Worm (Caenorhabditis elegans) whole organism, midembryonic: ENCODE results near the gene D1044.7.

Experiments
- T22C8.4 ChIP-seq: fragments of 200-800 bp; sonication (Bioruptor generic); IDR thresholded peaks from 2 replicates; pipeline ENCODE4 v1.3.6; 2022; ENCODE audit warnings: missing genetic modification characterization, missing compliant biosample characterization
- cog-1 ChIP-seq: sonication (generic microtip); optimal IDR thresholded peaks from 2 replicates; lab custom pipeline; 2016; ENCODE audit warnings: missing genetic modification characterization, missing compliant biosample characterization
- flt-1 ChIP-seq: fragments of 200-800 bp; sonication (Bioruptor generic); IDR thresholded peaks from 2 replicates; pipeline ENCODE4 v1.3.6; 2022; ENCODE audit warnings: missing genetic modification characterization, missing compliant biosample characterization
- klf-2 ChIP-seq: fragments of 200-800 bp; sonication (Bioruptor generic); conservative IDR thresholded peaks from 2 replicates; pipeline ENCODE4 v1.3.6; 2022; ENCODE audit warnings: missing genetic modification reagents, missing genetic modification characterization, missing compliant biosample characterization
- med-1 ChIP-seq: sonication (generic microtip); optimal IDR thresholded peaks from 2 replicates; lab custom pipeline; 2017; ENCODE audit warnings: missing genetic modification characterization, mild to moderate bottlenecking, missing compliant biosample characterization, antibody characterized with exemption, missing genetic modification reagents; ENCODE audit not compliant: insufficient read depth
- ref-1 ChIP-seq: fragments of 200-800 bp; sonication (Bioruptor generic); conservative IDR thresholded peaks from 2 replicates; pipeline ENCODE4 v1.3.6; 2022; ENCODE audit warnings: missing genetic modification reagents, missing genetic modification characterization, missing compliant biosample characterization
- tab-1 ChIP-seq: fragments of 200-800 bp; sonication (Bioruptor generic); IDR thresholded peaks from 2 replicates; pipeline ENCODE4 v1.3.6; 2022; ENCODE audit warnings: missing genetic modification characterization, missing compliant biosample characterization
- ztf-23 ChIP-seq: fragments of 200-800 bp; sonication (Bioruptor generic); IDR thresholded peaks from 2 replicates; pipeline ENCODE4 v1.3.6; 2022; ENCODE audit warnings: missing genetic modification reagents, missing genetic modification characterization, missing compliant biosample characterization
- ztf-29 ChIP-seq: fragments of 200-800 bp; sonication (Bioruptor generic); IDR thresholded peaks from 2 replicates; pipeline ENCODE4 v1.3.6; 2022; ENCODE audit warnings: missing genetic modification reagents, missing genetic modification characterization, missing compliant biosample characterization

Gene D1044.7

DNA sequence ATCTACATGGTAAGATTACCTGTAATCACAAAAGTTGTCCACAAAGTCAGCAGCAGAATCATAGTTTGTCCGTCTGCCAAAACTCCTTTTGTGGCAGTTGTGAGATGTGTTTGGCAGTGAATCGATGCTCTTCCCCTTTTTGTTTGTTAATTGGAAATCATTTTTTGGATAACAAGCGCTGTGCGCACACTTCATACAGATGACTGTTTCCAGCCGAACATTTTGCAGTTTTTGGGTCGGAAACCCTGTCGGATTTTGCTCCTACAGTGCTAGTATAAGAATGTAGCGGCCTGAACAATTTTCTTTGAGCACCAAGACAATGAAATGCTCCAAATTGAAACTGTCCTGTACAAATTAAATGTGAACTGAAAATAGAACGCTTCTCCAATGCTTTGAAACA is at the start of gene D1044.7:
Gene D1044.7 (minus strand): TSS at position 101 of the 400 bp plus-strand sequence.
- TF ChIP-seq flt-1 (GFP tag; lab: Robert Waterston, UW) = no peak
- no peak for TF ChIP-seq ztf-23
- no peak for TF ChIP-seq tab-1 (GFP tag; lab: Robert Waterston, UW)
- no peak for TF ChIP-seq klf-2
- TF ChIP-seq med-1 = no peak

DNA sequence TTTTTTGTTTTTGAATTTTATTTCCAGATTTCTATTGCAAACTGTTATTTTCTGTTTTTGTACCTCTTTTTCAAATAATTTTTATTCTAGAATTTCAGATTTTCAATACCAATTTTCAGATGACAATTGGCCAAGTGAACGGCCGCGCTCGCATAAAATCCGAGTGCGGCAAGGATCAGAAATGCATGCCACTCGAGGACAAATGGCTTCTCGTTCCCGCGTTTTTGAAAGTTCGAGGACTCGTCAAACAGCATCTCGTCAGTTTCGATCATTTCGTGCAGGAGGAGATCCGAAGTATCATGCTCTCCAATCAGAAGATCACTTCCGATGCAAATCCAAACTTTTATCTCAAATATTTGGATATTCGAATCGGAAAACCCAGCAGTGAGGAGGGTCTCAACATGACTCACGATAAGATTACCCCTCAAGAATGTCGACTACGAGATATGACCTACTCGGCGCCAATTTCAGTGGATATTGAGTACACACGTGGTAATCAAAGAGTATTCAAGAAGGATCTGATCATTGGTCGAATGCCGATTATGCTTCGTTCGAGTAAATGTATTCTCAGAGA is 48.8 kb upstream of the D1044.7 start, which contains the start of gene rpc-2:
Gene rpc-2 (plus strand): TSS at position 120 of the 574 bp plus-strand sequence.
- TF ChIP-seq klf-2 (no peak), med-1 (no peak), ztf-29 (GFP tag; lab: Robert Waterston, UW) (no peak), ztf-23 (no peak)

DNA sequence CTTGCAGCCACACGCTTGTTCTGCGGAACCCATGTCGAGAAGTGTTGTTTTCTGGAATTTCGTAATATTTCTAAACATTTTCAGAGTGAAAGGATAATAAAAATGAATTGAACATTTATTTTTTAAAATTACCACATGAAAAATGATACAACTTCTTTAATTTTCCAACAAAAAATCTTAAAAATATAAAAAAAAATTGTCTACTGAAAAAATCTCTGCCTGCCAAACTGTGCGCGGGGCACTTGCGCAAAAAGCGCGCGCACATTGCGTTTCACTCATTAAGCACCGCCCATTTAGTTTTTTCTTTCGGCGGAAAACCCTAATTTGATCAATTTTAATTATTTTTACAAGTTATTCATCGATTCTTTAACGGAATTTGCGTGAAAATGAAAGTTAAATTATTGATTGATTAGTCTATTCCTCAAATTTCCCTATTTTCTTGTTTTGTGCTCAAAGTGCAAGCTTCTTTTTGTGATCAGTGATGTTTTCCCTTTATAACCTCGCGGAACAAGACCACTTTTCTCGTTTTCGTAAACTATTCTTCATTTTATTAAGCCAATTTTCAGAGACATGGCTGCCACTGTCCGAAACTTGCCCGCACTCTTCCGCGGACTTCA is 46.4 kb upstream of the D1044.7 start, which contains the start of the genes nmad-1 and hach-1:
Gene nmad-1 (minus strand): TSS at position 51 of the 617 bp plus-strand sequence.
Gene hach-1 (plus strand): TSS at position 567 of the 617 bp plus-strand sequence.
- TF ChIP-seq klf-2 = peak; percentile 90; the same call in 1 of the 2 replicates
- peak; percentile 75 for TF ChIP-seq ref-1 (GFP tag; lab: Robert Waterston, UW)
- TF ChIP-seq tab-1 (GFP tag; lab: Robert Waterston, UW) = peak; percentile 92
- peak; percentile 96 for TF ChIP-seq ztf-23
- peak; percentile 88 for TF ChIP-seq T22C8.4
- peak; percentile 97 for TF ChIP-seq med-1
- peak; percentile 79 for TF ChIP-seq cog-1 (tag; lab: Kevin White, UChicago)
- TF ChIP-seq flt-1 (GFP tag; lab: Robert Waterston, UW) = peak; percentile 94
- peak; percentile 82 for TF ChIP-seq ztf-29 (GFP tag; lab: Robert Waterston, UW)

DNA sequence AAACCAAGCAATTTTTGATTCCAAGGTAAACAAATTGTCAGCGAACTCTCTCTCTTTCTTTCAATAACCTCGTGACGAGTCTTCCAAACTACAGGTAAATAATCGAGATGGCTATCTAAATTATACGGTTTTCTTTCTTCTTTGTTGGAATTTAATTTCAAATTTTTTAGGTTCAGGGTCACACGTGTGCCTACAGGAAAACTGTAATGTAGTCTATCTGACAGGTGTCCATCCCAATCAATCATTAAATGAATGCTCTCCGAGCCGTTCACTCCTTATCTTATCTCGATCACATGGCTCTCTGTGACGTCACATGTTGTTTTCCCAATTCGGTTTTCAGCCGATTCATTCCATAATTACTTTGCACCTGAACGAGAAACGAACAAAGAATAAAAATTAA is 44.5 kb upstream of the D1044.7 start:
- TF ChIP-seq klf-2 (no peak), T22C8.4 (no peak)

DNA sequence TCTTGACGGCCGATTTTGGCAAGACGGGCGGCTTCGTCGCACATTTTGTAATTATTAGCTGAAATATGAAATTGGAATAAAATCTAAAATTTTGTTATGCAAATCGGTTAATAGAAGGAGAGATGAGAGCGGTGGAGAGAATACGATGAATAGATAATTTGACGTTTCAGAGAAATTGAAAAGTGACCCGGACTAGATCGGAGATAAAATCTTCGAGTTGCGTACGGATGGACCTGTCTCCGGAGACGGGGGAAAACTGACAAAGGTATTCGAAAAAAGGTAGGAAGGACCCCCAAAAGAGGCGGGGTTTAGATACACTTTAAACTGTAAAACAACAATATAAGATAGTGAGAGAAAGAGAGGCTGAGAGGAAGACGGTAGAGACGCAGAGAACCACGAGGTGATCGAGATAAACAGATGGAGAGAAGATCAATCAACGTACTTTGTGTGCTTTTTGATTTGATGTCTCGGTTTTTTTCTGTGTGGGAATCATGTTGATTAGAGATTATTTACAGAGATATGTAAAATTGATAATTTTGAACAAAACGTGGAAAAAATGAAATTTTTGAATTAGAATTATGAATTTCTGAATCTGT is 43.6 kb upstream of the D1044.7 start, which contains the start of gene F09F7.6:
Gene F09F7.6 (minus strand): TSS at position 64 of the 596 bp plus-strand sequence.
- no peak for TF ChIP-seq tab-1 (GFP tag; lab: Robert Waterston, UW)
- no peak for TF ChIP-seq med-1
- TF ChIP-seq klf-2 = no peak
- TF ChIP-seq ref-1 (GFP tag; lab: Robert Waterston, UW) = no peak
- TF ChIP-seq flt-1 (GFP tag; lab: Robert Waterston, UW) = 0 out of 2 replicates have a peak, but pooled peaks have one; percentile 31

DNA sequence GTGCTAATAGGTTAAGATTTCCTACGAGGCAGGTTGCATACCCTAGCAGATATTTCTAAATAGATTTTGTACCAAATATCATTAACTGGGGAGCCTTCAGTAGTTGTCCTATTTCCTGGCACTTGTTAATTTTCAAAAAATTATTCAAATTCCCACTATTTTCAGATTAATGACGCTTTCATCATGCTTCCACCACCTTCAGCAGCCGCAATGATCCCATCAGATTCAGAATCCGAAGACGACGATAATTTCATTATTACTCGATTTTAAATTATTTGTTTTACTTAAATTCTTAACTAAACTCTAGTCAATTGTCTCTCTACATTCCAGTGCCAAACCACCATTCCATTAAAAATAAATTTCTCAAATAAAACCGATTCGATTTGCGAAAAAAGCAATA is 42.3 kb upstream of the D1044.7 start:
- TF ChIP-seq ref-1 (GFP tag; lab: Robert Waterston, UW) (no peak), med-1 (no peak)

DNA sequence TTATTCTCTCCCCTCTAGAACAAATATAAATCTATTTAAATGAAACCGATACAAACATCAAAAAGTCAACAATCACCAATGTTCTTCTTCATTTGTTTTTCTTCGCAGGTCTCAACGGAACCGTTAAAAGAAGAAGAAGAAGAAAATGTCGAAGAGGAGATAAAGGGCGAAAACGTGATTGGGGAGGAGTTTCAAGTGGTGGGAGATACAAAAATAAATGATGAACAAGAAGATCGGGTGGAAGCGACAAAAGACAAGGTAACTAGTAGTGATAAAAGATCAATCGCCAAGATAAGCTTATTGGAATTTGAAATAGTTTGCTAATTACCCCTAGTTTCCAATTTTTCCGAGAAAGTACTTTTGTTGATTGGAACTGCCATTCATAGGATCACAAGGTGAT is 41.6 kb upstream of the D1044.7 start:
- TF ChIP-seq ztf-29 (GFP tag; lab: Robert Waterston, UW) (no peak), ztf-23 (no peak), tab-1 (GFP tag; lab: Robert Waterston, UW) (no peak), klf-2 (no peak), cog-1 (tag; lab: Kevin White, UChicago) (no peak), ref-1 (GFP tag; lab: Robert Waterston, UW) (no peak), flt-1 (GFP tag; lab: Robert Waterston, UW) (no peak), med-1 (no peak), T22C8.4 (no peak)

DNA sequence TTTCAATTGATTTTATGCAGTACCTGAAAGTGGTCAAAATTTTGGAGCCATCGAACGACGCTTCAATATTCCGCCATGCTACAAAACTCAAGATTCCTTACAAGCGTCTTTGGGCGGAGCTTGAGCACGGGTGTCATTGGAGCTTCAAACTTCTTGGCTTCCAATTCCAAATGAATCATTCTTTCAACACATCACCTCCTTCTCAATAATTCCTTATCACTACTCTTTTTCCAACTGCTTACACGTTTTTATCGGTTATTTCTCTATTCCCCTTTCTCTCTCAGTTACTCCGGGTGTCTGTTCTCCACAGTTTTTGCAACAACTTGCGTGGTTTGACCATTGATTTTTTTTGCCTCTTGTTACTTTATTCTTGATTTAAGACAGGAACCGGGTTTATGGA is 38.2 kb upstream of the D1044.7 start, which contains the start of gene F09F7.5:
Gene F09F7.5 (plus strand): TSS at position 258 of the 400 bp plus-strand sequence.
- TF ChIP-seq tab-1 (GFP tag; lab: Robert Waterston, UW) = no peak
- TF ChIP-seq ztf-23 = no peak
- TF ChIP-seq cog-1 (tag; lab: Kevin White, UChicago) = no peak
- TF ChIP-seq klf-2 = no peak
- TF ChIP-seq flt-1 (GFP tag; lab: Robert Waterston, UW) = no peak
- TF ChIP-seq ref-1 (GFP tag; lab: Robert Waterston, UW) = no peak
- TF ChIP-seq med-1 = no peak
- no peak for TF ChIP-seq ztf-29 (GFP tag; lab: Robert Waterston, UW)
- TF ChIP-seq T22C8.4 = no peak

DNA sequence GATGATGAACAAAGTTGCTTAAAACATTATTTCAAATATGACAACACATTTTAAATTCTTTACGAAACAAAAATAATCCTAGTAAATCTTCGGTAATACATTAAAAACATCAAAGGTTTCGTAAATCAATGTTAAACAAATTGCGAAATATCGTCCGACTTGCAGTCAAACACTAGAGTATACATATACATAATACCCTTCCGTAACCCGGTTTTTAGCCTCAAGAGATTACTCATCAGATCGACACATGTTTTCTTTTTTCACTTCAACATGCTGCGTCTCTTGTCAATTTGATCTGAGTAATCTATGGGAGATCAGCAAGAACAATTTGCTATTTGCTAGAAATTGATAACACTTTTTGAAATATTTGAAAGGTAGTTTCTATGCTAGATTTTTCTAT is 37.7 kb upstream of the D1044.7 start:
- TF ChIP-seq ref-1 (GFP tag; lab: Robert Waterston, UW) (no peak), T22C8.4 (no peak), ztf-29 (GFP tag; lab: Robert Waterston, UW) (no peak), ztf-23 (no peak), tab-1 (GFP tag; lab: Robert Waterston, UW) (no peak), flt-1 (GFP tag; lab: Robert Waterston, UW) (no peak), cog-1 (tag; lab: Kevin White, UChicago) (no peak), med-1 (no peak), klf-2 (no peak)

DNA sequence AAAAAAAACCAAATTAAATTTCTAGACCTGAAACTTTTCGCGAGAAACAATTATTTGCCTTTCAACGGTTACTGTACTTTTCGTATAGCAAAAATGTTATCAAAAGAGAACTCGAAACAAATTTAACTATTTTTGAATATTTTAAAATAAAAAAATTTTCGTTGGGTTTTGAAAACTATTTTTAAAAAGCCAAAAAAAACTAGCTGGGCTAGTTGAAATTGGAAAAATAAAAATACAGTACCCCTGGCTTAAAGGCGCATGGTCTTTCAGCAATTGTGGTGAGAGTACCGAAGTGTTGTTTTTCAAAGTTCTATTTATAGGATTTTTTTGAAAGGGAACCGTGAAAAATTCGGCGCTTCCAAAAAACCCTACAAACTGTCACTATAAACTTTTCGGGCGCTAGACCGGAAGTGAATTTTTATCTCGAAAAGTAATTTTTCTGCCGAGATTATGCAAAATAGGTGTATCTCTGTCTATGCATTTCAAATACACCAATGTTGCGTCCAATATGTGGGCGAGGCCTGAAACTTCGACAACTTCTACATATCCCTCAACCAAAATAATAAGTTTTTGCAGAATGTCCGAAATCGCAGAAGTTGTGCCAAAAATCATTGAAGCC is 35.3 kb upstream of the D1044.7 start, which contains the start of gene D1044.1:
Gene D1044.1 (plus strand): TSS at position 569 of the 619 bp plus-strand sequence.
- no peak for TF ChIP-seq cog-1 (tag; lab: Kevin White, UChicago)
- no peak for TF ChIP-seq klf-2
- TF ChIP-seq T22C8.4 = no peak
- TF ChIP-seq tab-1 (GFP tag; lab: Robert Waterston, UW) = no peak
- no peak for TF ChIP-seq ztf-23
- TF ChIP-seq med-1 = no peak
- TF ChIP-seq ztf-29 (GFP tag; lab: Robert Waterston, UW) = no peak
- no peak for TF ChIP-seq flt-1 (GFP tag; lab: Robert Waterston, UW)
- no peak for TF ChIP-seq ref-1 (GFP tag; lab: Robert Waterston, UW)
